Worm (Caenorhabditis elegans) whole organism, early embryonic: ENCODE measurements around the gene F42A10.9.

Experiments used
- F13C5.2 ChIP-seq: sonication (generic microtip); optimal IDR thresholded peaks from 2 replicates; lab custom pipeline; 2017; ENCODE audit warnings: mild to moderate bottlenecking, missing genetic modification characterization, inconsistent platforms, missing compliant biosample characterization
- aly-1 ChIP-seq: sonication (generic microtip); optimal IDR thresholded peaks from 2 replicates; lab custom pipeline; 2016; ENCODE audit warnings: missing genetic modification characterization, missing compliant biosample characterization
- ama-1 ChIP-seq: fragments of 150-350 bp; optimal IDR thresholded peaks from 2 replicates; lab custom pipeline; 2014
- ceh-13 ChIP-seq: fragments of 200-800 bp; sonication (Bioruptor generic); optimal IDR thresholded peaks from 2 replicates; lab custom pipeline; 2018; ENCODE audit warnings: mild to moderate bottlenecking, missing genetic modification characterization, missing compliant biosample characterization
- ceh-36 ChIP-seq: sonication (generic microtip); optimal IDR thresholded peaks from 2 replicates; lab custom pipeline; 2016; ENCODE audit warnings: missing genetic modification characterization, inconsistent platforms, missing compliant biosample characterization
- ets-7 ChIP-seq: sonication (generic microtip); optimal IDR thresholded peaks from 2 replicates; lab custom pipeline; 2016; ENCODE audit warnings: missing genotype, missing genetic modification characterization, missing compliant biosample characterization
- flt-1 ChIP-seq: fragments of 200-800 bp; sonication (Bioruptor generic); IDR thresholded peaks from 2 replicates; pipeline ENCODE4 v1.3.6; 2022; ENCODE audit warnings: missing genetic modification characterization, missing compliant biosample characterization
- sea-1 ChIP-seq: fragments of 200-800 bp; sonication (Bioruptor generic); conservative IDR thresholded peaks from 2 replicates; pipeline ENCODE4 v1.3.6; 2022; ENCODE audit warnings: missing genetic modification characterization, missing compliant biosample characterization
- tbx-11 ChIP-seq: fragments of 200-800 bp; sonication (Bioruptor generic); IDR thresholded peaks from 2 replicates; pipeline ENCODE4 v1.3.6; 2022; ENCODE audit warnings: missing genetic modification characterization, missing compliant biosample characterization
- tra-4 ChIP-seq: sonication (generic microtip); optimal IDR thresholded peaks from 2 replicates; lab custom pipeline; 2017; ENCODE audit warnings: missing genetic modification characterization, missing compliant biosample characterization

DNA sequence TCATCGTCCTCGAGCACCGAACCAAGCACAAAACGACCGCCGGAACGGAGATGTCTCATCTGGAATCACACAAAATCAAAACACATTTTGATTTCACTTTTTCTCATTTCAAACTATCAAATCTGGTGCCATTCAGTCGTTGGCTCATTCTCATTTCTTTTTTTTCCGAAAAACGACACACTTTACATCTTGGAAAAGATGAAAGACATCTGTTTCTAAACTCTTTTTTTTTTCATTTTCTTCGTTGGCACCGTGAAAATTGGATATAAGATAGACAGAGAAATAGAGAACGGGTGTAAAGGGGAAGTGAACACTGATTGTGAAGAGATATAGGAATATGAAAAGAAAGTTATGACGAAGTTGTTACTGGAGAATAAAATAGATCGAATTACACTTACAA, 8.6 kb upstream of the F42A10.9 start:
- TF ChIP-seq ama-1 (lab: Kevin White, UChicago) (no peak), tbx-11 (GFP tag; lab: Robert Waterston, UW) (no peak), flt-1 (GFP tag; lab: Robert Waterston, UW) (no peak), ceh-36 (tag; lab: Kevin White, UChicago) (no peak), ets-7 (tag; lab: Kevin White, UChicago) (no peak), ceh-13 (GFP tag; lab: Kevin White, UChicago) (no peak), tra-4 (tag; lab: Kevin White, UChicago) (no peak), sea-1 (no peak), aly-1 (tag; lab: Kevin White, UChicago) (no peak), F13C5.2 (tag; lab: Kevin White, UChicago) (no peak)
